Worm (Caenorhabditis elegans): ENCODE measurements around the gene srh-109.

Gene srh-109

ce11 chrV:17240579-17241277 is 20.5 kb upstream of the srh-109 start:
- TF ChIP-seq nhr-48 (tag; optimal IDR thresholded peaks at IDR 0.05): no peak
- TF ChIP-seq set-16 (GFP tag; IDR thresholded peaks at IDR 0.05): peak; percentile 81
- peak in 1 of 2 experiments; percentile 5 for TF ChIP-seq unc-62 (GFP tag; optimal IDR thresholded peaks at IDR 0.05 in 1 of 2)
- no peak for TF ChIP-seq unc-62 (tag; optimal IDR thresholded peaks at IDR 0.05)
- peak; percentile 77 for TF ChIP-seq pqm-1 (tag; optimal IDR thresholded peaks at IDR 0.05)
- TF ChIP-seq duxl-1 (tag; optimal IDR thresholded peaks at IDR 0.05; ENCODE audit: poor library complexity): no peak
- no peak for TF ChIP-seq dpl-1 (GFP tag; optimal IDR thresholded peaks at IDR 0.05)
- no peak for TF ChIP-seq daf-16 (GFP tag; optimal IDR thresholded peaks at IDR 0.05)
- peak; percentile 55 for TF ChIP-seq daf-16 (tag; optimal IDR thresholded peaks at IDR 0.05)
- TF ChIP-seq jun-1 (tag; optimal IDR thresholded peaks at IDR 0.05): no peak
- TF ChIP-seq ZK337.2 (GFP tag; IDR thresholded peaks at IDR 0.05): no peak
- TF ChIP-seq dmd-6 (GFP tag; IDR thresholded peaks at IDR 0.05): peak; percentile 8; the same call in 1 of the 2 replicates
- 0 out of 2 replicates have a peak, but pooled peaks have one; percentile 16 for TF ChIP-seq vab-7 (GFP tag; IDR thresholded peaks at IDR 0.05)
- peak; percentile 21 for TF ChIP-seq nhr-28 (tag; optimal IDR thresholded peaks at IDR 0.05)

ce11 chrV:17238799-17239198 is 18.6 kb upstream of the srh-109 start, which contains the start of gene T19C9.8:
Gene T19C9.8 (plus strand): TSS chrV:17239097.
- no peak for TF ChIP-seq daf-19 (GFP tag; conservative IDR thresholded peaks at IDR 0.05)
- no peak for TF ChIP-seq hlh-30 (tag; optimal IDR thresholded peaks at IDR 0.05; ENCODE audit: insufficient read depth)
- no peak for TF ChIP-seq lin-39 (tag; optimal IDR thresholded peaks at IDR 0.05)
- TF ChIP-seq ctbp-1 (GFP tag; IDR thresholded peaks at IDR 0.05): no peak
- no peak for TF ChIP-seq nhr-102 (tag; optimal IDR thresholded peaks at IDR 0.05)
- TF ChIP-seq spr-3 (GFP tag; optimal IDR thresholded peaks at IDR 0.05): no peak
- TF ChIP-seq nhr-28 (tag; optimal IDR thresholded peaks at IDR 0.05): peak; percentile 74
- no peak for TF ChIP-seq dmd-9 (GFP tag; IDR thresholded peaks at IDR 0.05)
- no peak for TF ChIP-seq mxl-3 (GFP tag; optimal IDR thresholded peaks at IDR 0.05)
- peak; percentile 55 for TF ChIP-seq hlh-11 (tag; optimal IDR thresholded peaks at IDR 0.05)
- TF ChIP-seq php-3 (GFP tag; IDR thresholded peaks at IDR 0.05): 0 out of 2 replicates have a peak, but pooled peaks have one; percentile 51
- no peak for TF ChIP-seq spr-1 (tag; optimal IDR thresholded peaks at IDR 0.05)
- peak; percentile 74 for TF ChIP-seq pqm-1 (tag; optimal IDR thresholded peaks at IDR 0.05)
- TF ChIP-seq ceh-20 (GFP tag; IDR thresholded peaks at IDR 0.05): no peak
- TF ChIP-seq F44E2.7 (GFP tag; IDR thresholded peaks at IDR 0.05): no peak
- no peak for TF ChIP-seq nhr-77 (tag; optimal IDR thresholded peaks at IDR 0.05)
- no peak for TF ChIP-seq daf-8 (GFP tag; IDR thresholded peaks at IDR 0.05)
- TF ChIP-seq daf-16 (GFP tag; optimal IDR thresholded peaks at IDR 0.05): no peak
- TF ChIP-seq daf-16 (tag; optimal IDR thresholded peaks at IDR 0.05): peak; percentile 83
- no peak for TF ChIP-seq F10B5.3 (tag; optimal IDR thresholded peaks at IDR 0.05)
- TF ChIP-seq set-16 (GFP tag; IDR thresholded peaks at IDR 0.05): no peak
- no peak for TF ChIP-seq T26A8.4 (GFP tag; IDR thresholded peaks at IDR 0.05)
- no peak for TF ChIP-seq aha-1 (tag)
- no peak for TF ChIP-seq F49E8.2 (tag; optimal IDR thresholded peaks at IDR 0.05; ENCODE audit: borderline replicate concordance)
- TF ChIP-seq dmd-6 (GFP tag; IDR thresholded peaks at IDR 0.05): peak; percentile 37; the same call in 1 of the 2 replicates
- TF ChIP-seq nhr-10 (tag; optimal IDR thresholded peaks at IDR 0.05): no peak

DNA sequence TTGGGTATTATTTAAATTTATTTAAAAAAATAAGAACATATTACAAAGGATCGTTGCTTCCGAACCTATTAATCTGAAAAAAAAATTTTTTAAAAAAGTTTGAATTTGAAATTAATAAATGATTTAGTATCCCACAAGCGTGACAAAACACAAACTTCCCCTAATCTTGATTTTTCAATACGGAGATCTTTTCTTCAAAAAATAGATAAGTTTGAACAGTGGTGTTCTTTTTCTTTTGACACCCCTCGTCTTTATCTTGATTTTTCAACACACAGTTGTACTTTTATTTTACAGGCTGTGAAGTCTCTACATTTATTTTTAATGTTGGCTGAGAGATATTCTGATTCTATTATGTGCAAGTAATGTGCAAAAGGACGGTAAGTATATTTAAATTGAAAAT is 16.1 kb upstream of the srh-109 start, which contains the start of gene T19C9.10:
Gene T19C9.10, plus strand, starts transcription at position 248 of the 400 bp plus-strand sequence.
- TF ChIP-seq egl-43 (GFP tag; IDR thresholded peaks at IDR 0.05): no peak
- TF ChIP-seq aha-1 (tag): peak; percentile 54

DNA sequence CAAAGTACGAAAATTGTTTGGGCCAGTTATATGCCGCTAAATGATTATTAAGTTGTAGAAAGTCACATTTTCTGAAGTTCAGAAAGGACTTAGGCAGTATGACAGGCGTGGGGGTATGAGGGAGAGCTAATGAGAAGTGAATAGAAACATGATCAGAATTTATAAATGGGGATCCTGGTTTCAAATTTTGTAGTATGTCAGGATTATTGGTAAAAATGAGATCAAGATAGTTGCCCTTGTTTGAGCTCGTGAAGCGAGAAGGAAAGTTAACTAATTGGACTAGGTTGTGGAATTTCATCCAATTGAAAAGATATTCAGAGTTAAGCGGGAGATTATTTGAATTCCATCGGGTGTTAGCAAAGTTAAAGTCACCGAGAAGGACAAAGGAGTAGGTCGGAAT is 12.2 kb upstream of the srh-109 start:
- TF ChIP-seq hlh-30 (tag; optimal IDR thresholded peaks at IDR 0.05; ENCODE audit: insufficient read depth): no peak
- TF ChIP-seq unc-62 (GFP tag; optimal IDR thresholded peaks at IDR 0.05 in 1 of 2): peak in 1 of 2 experiments; percentile 98
- no peak for TF ChIP-seq unc-62 (tag; optimal IDR thresholded peaks at IDR 0.05)

All from whole organism, L4 larva.